Worm (Caenorhabditis elegans): ENCODE results near the gene gpa-17.
"Not testable (repeated sequence)": the region's sequence is repeated elsewhere in the genome, so short reads cannot be mapped to it uniquely, and the experiment has no call there.

ce11 chrIII:2563883-2564282, 22.5 kb upstream of the gpa-17 start, which contains the start of gene Y54F10AM.11:
- TF ChIP-seq nhr-6 (tag; optimal IDR thresholded peaks at IDR 0.05); dpl-1 (GFP tag; optimal IDR thresholded peaks at IDR 0.05); lin-29 (GFP tag; IDR thresholded peaks at IDR 0.05): not testable (repeated sequence)
